Worm (Caenorhabditis elegans) whole organism, L3 larva: ENCODE results near the gene gln-3.

Experiments
- ceh-16 ChIP-seq: sonication (generic microtip); optimal IDR thresholded peaks from 2 replicates; lab custom pipeline; 2017; ENCODE audit warnings: missing biosample characterization, missing genetic modification characterization
- ceh-82 ChIP-seq: fragments of 150-350 bp; optimal IDR thresholded peaks from 2 replicates; lab custom pipeline; 2014; ENCODE audit warnings: missing biosample characterization, missing genetic modification characterization
- elt-1 ChIP-seq: fragments of 150-350 bp; optimal IDR thresholded peaks from 2 replicates; lab custom pipeline; 2014; ENCODE audit warnings: missing biosample characterization, missing genetic modification characterization
- elt-2 ChIP-seq: sonication (generic microtip); optimal IDR thresholded peaks from 2 replicates; lab custom pipeline; 2016; ENCODE audit warnings: missing genetic modification reagents, mild to moderate bottlenecking, missing genetic modification characterization, missing compliant biosample characterization
- lin-15B ChIP-seq: fragments of 150-350 bp; optimal IDR thresholded peaks from 2 replicates; lab custom pipeline; 2014; ENCODE audit warnings: missing biosample characterization, missing genetic modification characterization
- mdl-1 ChIP-seq: fragments of 150-350 bp; optimal IDR thresholded peaks from 2 replicates; lab custom pipeline; 2014; ENCODE audit warnings: missing biosample characterization, missing genetic modification characterization
- nhr-12 ChIP-seq: fragments of 150-350 bp; optimal IDR thresholded peaks from 2 replicates; lab custom pipeline; 2014; ENCODE audit warnings: missing biosample characterization, missing genetic modification characterization
- nhr-28 ChIP-seq: fragments of 150-350 bp; optimal IDR thresholded peaks from 2 replicates; lab custom pipeline; 2014; ENCODE audit warnings: missing biosample characterization, missing genetic modification characterization
- nhr-77 ChIP-seq: fragments of 150-350 bp; optimal IDR thresholded peaks from 2 replicates; lab custom pipeline; 2014; ENCODE audit warnings: missing biosample characterization, missing genetic modification characterization
- sea-2 ChIP-seq: fragments of 150-350 bp; sonication (generic microtip); optimal IDR thresholded peaks from 4 replicates; lab custom pipeline; 2014; ENCODE audit warnings: missing biosample characterization, missing genetic modification reagents, missing genetic modification characterization
- skn-1 ChIP-seq: fragments of 150-350 bp; optimal IDR thresholded peaks from 2 replicates; lab custom pipeline; 2014; ENCODE audit warnings: missing biosample characterization, missing genetic modification characterization
- ztf-11 ChIP-seq: fragments of 150-350 bp; optimal IDR thresholded peaks from 2 replicates; lab custom pipeline; 2014; ENCODE audit warnings: missing biosample characterization, missing genetic modification characterization

Gene gln-3

DNA sequence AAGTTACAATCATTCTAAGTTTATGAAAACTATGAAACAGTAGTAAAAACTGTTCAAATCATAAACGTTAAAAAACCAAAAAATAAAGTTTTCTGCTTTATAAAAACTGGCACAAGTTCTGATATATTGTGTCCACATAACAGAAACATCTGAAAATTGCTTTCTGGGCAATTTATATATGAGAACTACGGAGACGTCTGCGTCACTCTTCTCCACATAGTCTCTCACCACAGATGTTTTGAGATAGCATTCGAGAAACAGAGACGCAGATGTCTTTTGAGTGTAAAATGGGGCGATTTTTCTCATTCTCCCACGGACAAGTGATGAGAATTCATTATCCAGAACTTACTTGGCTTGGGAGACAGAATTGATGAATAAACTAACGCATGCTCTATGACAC, 50.9 kb downstream of the gln-3 start:
- TF ChIP-seq ztf-11 (tag; lab: Kevin White, UChicago) (no peak), ceh-16 (no peak), ceh-82 (tag; lab: Kevin White, UChicago) (no peak), nhr-12 (tag; lab: Kevin White, UChicago) (no peak), sea-2 (GFP tag; lab: Kevin White, UChicago) (no peak), elt-1 (tag; lab: Kevin White, UChicago) (no peak), nhr-28 (tag; lab: Kevin White, UChicago) (no peak), elt-2 (tag; lab: Kevin White, UChicago) (no peak), skn-1 (tag; lab: Kevin White, UChicago) (no peak), lin-15B (tag; lab: Kevin White, UChicago) (no peak), nhr-77 (tag; lab: Kevin White, UChicago) (no peak), mdl-1 (tag; lab: Kevin White, UChicago) (no peak)
